Worm (Caenorhabditis elegans): ENCODE measurements around the gene nhr-167.

DNA sequence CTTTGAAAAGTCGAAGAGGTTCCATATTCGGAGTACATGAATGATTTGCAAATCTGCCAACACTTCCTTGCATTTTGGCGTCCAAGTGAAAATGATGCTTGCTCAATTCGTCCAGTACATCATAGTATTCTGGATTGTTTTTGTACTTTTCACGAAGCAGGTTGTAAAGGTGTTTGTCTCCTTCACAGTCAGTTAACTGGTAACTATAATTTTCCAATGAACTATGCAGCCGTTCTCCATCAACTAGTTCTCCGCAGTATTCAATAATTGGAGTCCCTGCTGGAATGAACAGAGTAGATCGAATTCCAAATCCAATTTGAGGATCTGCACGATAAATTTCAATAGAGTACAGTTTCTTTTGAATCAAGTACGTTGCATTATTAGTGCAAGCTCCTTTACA, 10.6 kb downstream of the nhr-167 start:
- TF ChIP-seq nhr-12 (tag; optimal IDR thresholded peaks at IDR 0.05) (no peak), pha-4 (tag; optimal IDR thresholded peaks at IDR 0.05) (no peak), unc-39 (tag; optimal IDR thresholded peaks at IDR 0.05) (no peak), unc-62 (GFP tag; optimal IDR thresholded peaks at IDR 0.05) (no peak), nhr-2 (tag; optimal IDR thresholded peaks at IDR 0.05) (no peak), M03D4.4 (tag; optimal IDR thresholded peaks at IDR 0.05) (no peak), ztf-11 (tag; optimal IDR thresholded peaks at IDR 0.05) (no peak), tbx-8 (GFP tag; optimal IDR thresholded peaks at IDR 0.05) (no peak), nhr-76 (tag; optimal IDR thresholded peaks at IDR 0.05) (no peak), lin-13 (tag; optimal IDR thresholded peaks at IDR 0.05) (no peak), elt-3 (tag; optimal IDR thresholded peaks at IDR 0.05) (no peak), mab-5 (tag; optimal IDR thresholded peaks at IDR 0.05) (no peak), nhr-237 (tag; optimal IDR thresholded peaks at IDR 0.05) (no peak)
